Fruit fly (Drosophila melanogaster): ENCODE measurements around the gene Cpr35B.

DNA sequence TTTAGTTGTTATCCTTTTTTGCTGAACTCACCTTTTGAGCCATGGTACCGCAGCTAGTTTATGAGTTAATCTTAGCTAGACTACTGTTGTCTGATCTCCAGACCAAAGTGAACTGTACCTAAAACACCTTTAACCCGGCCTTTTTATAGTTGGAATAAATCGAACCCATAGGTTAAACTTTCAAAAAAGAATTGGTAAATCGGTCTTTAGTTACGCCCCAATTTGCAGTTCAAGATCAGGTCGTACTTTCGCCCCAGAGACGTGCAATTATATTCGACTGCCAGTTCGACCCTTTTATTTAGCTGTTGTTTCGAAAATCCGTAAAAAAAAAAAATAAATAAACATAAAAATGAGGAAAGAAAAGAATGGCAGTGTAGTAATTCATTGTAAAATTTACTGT, at the start of gene Cpr35B:
- TF ChIP-seq kay (GFP tag; ENCODE audit: borderline replicate concordance) (no peak), CG11617 (GFP tag; optimal IDR thresholded peaks at IDR 0.05) (no peak), CG14711 (tag; optimal IDR thresholded peaks at IDR 0.05) (no peak), CG7101 (tag; optimal IDR thresholded peaks at IDR 0.05) (no peak), cnc (optimal IDR thresholded peaks at IDR 0.05) (no peak), pad (GFP tag; optimal IDR thresholded peaks at IDR 0.05) (no peak), Crg-1 (GFP tag; optimal IDR thresholded peaks at IDR 0.05) (no peak), Clk (GFP tag; optimal IDR thresholded peaks at IDR 0.05) (no peak), ovo (GFP tag; optimal IDR thresholded peaks at IDR 0.05) (no peak)
